Worm (Caenorhabditis elegans) whole organism, L3 larva: Measurements from ENCODE around the gene str-31.

Experiments used
- R02D3.7 ChIP-seq: fragments of 150-350 bp; optimal IDR thresholded peaks from 2 replicates; lab custom pipeline; 2014; ENCODE audit warnings: missing biosample characterization, missing genetic modification characterization
- ama-1 ChIP-seq: fragments of 150-350 bp; optimal IDR thresholded peaks from 2 replicates; lab custom pipeline; 2018
- ceh-28 ChIP-seq: fragments of 150-350 bp; optimal IDR thresholded peaks from 2 replicates; lab custom pipeline; 2014; ENCODE audit warnings: missing biosample characterization, missing genetic modification reagents, missing genetic modification characterization
- ceh-82 ChIP-seq: fragments of 150-350 bp; optimal IDR thresholded peaks from 2 replicates; lab custom pipeline; 2014; ENCODE audit warnings: missing biosample characterization, missing genetic modification characterization
- elt-3 ChIP-seq, 3 experiments: fragments of 150-350 bp in 1 of 3; sonication (generic microtip) in 2 of 3; optimal IDR thresholded peaks; 2 replicates in 2 of 3; 4 replicates in 1 of 3; lab custom pipeline; 2014 to 2017; ENCODE audit warnings: missing biosample characterization in 3 of 3, missing genetic modification characterization in 3 of 3
- lin-39 ChIP-seq: fragments of 150-350 bp; optimal IDR thresholded peaks from 2 replicates; lab custom pipeline; 2018; ENCODE audit warnings: missing biosample characterization, missing genetic modification reagents, missing genetic modification characterization
- mdl-1 ChIP-seq: fragments of 150-350 bp; optimal IDR thresholded peaks from 2 replicates; lab custom pipeline; 2014; ENCODE audit warnings: missing biosample characterization, missing genetic modification characterization
- nhr-77 ChIP-seq: fragments of 150-350 bp; optimal IDR thresholded peaks from 2 replicates; lab custom pipeline; 2014; ENCODE audit warnings: missing biosample characterization, missing genetic modification characterization
- snpc-4 ChIP-seq: fragments of 150-350 bp; optimal IDR thresholded peaks from 2 replicates; lab custom pipeline; 2014; ENCODE audit warnings: missing biosample characterization, missing genetic modification characterization

DNA sequence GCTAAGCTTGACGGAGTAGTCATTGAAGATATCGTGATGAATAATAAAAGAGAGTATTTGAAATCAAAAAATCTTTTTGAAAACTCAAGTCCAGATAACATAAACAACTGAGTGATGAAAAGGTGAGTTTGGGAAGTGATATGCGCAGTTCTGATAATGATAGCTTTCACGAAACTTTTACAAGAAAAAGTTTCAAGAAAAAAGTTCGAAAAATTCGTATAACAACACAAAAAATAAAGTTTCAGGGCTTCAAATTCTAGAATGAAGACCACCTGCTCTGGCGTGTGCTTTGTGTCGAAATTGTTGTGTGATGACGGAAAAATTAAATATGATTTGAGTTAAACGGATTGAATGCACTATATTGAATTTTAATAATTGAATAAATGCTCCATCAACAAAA lies 11.6 kb upstream of the str-31 start, which contains the start of gene srb-19:
- TF ChIP-seq snpc-4 (no peak), nhr-77 (tag; lab: Kevin White, UChicago) (no peak), ama-1 (lab: Kevin White, UChicago) (no peak), elt-3 (tag; optimal IDR thresholded peaks at IDR 0.05; lab: Kevin White, UChicago) (no peak), R02D3.7 (tag; lab: Kevin White, UChicago) (no peak), ceh-82 (tag; lab: Kevin White, UChicago) (no peak), ceh-28 (tag; lab: Kevin White, UChicago) (no peak), mdl-1 (tag; lab: Kevin White, UChicago) (no peak), lin-39 (tag; lab: Kevin White, UChicago) (no peak)
